Worm (Caenorhabditis elegans): Measurements from ENCODE around the gene F45G2.7.
A peak's percentile ranks its signal among the peaks of the same experiment; 100 is the strongest.

The F45G2.7 gene

DNA sequence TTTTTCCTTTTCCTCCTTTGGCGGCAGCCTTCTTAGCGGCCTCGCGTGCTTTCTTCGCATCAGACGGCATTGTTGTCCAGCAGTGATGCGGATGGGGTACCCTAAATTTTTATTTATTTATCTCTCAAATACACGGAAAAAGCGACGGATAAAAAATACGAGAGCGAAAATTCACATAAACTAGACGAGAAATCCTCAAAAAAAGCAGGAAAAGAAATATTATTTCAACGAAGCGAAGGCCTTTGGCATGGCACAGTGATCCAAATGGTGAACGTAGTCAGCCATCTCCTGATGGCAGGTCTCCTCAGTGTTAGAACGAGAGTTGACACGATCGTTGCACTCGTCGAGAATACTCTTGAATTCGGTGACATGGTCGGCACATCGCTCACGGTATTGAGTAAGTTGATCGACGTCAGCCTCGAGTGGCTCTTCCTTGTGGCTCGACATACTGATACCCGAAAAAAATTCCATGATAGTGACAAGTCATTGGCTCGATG, 27.9 kb upstream of the F45G2.7 start, which contains the start of the genes abcf-2 and T27E9.2:
abcf-2 (minus strand) TSS at position 101 of the 497 bp plus-strand sequence.
T27E9.2 (minus strand) TSS at position 447 of the 497 bp plus-strand sequence.
- TF ChIP-seq pqm-1 (tag; optimal IDR thresholded peaks at IDR 0.05), result no peak
- no peak for TF ChIP-seq efl-1 (optimal IDR thresholded peaks at IDR 0.05)
- peak in 1 of 2 experiments; percentile 86 for TF ChIP-seq efl-1 (GFP tag; optimal IDR thresholded peaks at IDR 0.05 in 1 of 2)

DNA sequence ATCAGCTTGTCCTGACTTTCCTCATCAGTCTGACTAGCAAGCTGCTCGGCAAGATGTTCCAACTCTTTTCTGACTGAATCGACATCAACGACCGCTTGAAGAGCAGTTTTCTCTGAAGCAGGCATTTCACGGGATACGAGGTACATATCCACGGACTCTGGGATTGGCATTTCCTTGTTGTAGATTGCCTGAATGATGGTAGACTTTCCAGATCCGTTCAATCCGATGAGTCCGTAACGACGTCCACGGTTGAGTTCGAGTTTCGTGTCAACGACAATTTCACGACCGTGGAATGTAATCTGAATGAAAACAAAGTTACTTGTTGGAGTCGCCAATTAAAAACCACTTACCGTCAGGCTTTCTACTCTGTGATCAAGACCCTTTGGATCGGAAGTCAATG, 27.2 kb upstream of the F45G2.7 start:
- no peak for TF ChIP-seq mdl-1 (tag; optimal IDR thresholded peaks at IDR 0.05)
- TF ChIP-seq efl-1 (optimal IDR thresholded peaks at IDR 0.05), result no peak
- TF ChIP-seq efl-1 (GFP tag; optimal IDR thresholded peaks at IDR 0.05 in 1 of 2), result peak in 1 of 2 experiments; percentile 61
- peak; percentile 67 for TF ChIP-seq nhr-85 (tag)

DNA sequence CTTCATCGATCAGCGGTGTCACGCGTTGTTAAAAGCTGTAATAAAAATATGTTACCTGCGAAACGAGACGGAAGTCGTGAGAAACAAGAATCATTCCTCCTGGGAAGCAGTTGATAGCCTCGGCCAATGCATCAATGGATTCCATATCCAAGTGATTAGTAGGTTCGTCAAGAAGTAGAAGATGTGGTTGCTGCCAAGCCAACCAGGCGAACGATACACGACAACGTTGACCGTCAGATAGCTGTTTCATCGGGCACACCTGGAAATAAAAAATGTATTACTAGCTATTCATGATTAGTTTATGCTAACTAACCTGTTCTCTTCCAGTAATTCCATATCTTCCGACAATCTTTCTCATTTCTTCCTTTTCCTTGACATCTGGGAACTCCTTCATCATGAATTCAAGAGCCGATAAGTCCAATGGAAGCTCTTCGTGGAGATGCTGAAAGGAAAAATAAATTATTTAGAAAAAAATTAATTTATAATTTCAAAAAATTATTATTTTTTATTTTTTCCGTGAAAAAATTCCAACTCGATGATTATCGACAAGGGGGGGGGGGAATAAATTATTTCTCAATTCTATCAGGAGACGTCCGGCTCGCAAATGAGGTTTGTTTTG, 24.8 kb upstream of the F45G2.7 start, which contains the start of gene tag-164:
tag-164 (plus strand) TSS at position 569 of the 619 bp plus-strand sequence.
- TF ChIP-seq lin-15B (tag; optimal IDR thresholded peaks at IDR 0.05) (no peak), lin-13 (GFP tag; optimal IDR thresholded peaks at IDR 0.05) (no peak), mef-2 (tag; optimal IDR thresholded peaks at IDR 0.05) (no peak), C04F5.9 (tag; optimal IDR thresholded peaks at IDR 0.05) (no peak), nhr-11 (tag; optimal IDR thresholded peaks at IDR 0.05) (no peak), F16B12.6 (tag; optimal IDR thresholded peaks at IDR 0.05) (no peak), isw-1 (GFP tag; IDR thresholded peaks at IDR 0.05) (no peak), elt-3 (tag; optimal IDR thresholded peaks at IDR 0.05) (no peak), C34B4.2 (tag; optimal IDR thresholded peaks at IDR 0.05) (no peak), nhr-77 (tag; optimal IDR thresholded peaks at IDR 0.05) (no peak), nhr-28 (tag; optimal IDR thresholded peaks at IDR 0.05) (no peak), ztf-4 (tag; optimal IDR thresholded peaks at IDR 0.05) (no peak), pag-3 (tag; optimal IDR thresholded peaks at IDR 0.05; ENCODE audit: borderline replicate concordance, insufficient read depth) (no peak), snpc-4 (tag; optimal IDR thresholded peaks at IDR 0.05) (no peak), xbp-1 (tag; optimal IDR thresholded peaks at IDR 0.05) (no peak), nhr-90 (tag; optimal IDR thresholded peaks at IDR 0.05; ENCODE audit: poor library complexity) (no peak)

DNA sequence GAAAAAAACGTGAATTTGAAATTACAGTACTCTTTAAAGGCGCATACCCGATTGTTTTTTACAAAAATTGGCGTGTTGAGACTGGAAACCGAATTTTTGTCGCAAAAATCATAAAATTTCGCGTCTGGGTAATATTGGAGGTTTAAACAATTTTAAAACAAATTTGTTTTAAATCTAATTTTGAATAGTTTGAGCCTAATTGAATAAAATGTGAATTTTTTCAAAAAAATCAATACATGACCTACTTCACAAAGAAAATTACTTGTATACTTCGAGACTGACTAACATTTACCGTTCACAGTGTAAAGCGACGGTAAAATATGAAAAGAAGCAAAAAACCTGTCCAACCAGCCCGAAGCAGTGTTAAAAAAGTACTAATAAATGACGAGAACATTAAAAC, 23.0 kb upstream of the F45G2.7 start:
- TF ChIP-seq mep-1 (tag; optimal IDR thresholded peaks at IDR 0.05) (no peak), elt-3 (tag; optimal IDR thresholded peaks at IDR 0.05) (no peak), mdl-1 (tag; optimal IDR thresholded peaks at IDR 0.05) (no peak), nhr-28 (tag; optimal IDR thresholded peaks at IDR 0.05) (no peak), swsn-7 (tag; optimal IDR thresholded peaks at IDR 0.05) (no peak), ceh-90 (tag; optimal IDR thresholded peaks at IDR 0.05) (no peak), dsc-1 (tag; optimal IDR thresholded peaks at IDR 0.05) (no peak)

DNA sequence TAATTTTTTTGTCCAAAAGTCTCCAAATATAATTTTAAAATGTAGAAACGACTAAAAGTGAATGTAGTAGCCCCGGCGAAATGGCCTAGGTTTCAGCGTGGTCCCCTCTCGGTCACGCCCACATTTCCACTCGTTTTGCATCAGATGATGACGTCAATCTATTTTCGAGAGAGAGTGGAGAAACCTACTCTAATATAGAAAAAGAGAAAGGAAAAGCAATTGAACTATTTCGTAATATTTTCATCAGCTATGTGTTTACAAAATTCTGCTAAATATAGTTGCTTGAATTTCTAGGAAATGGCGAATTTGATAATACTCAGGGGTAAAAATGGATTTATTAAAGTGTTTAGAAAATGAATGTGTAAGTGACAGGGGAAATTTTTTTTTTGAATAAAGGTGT, 21.5 kb upstream of the F45G2.7 start:
- TF ChIP-seq C34B4.2 (tag; optimal IDR thresholded peaks at IDR 0.05), result no peak
- peak; percentile 50 for TF ChIP-seq mep-1 (tag; optimal IDR thresholded peaks at IDR 0.05)
- TF ChIP-seq mef-2 (tag; optimal IDR thresholded peaks at IDR 0.05), result peak; percentile 84
- peak in 1 of 3 experiments; percentile 35 for TF ChIP-seq dpl-1 (GFP tag; optimal IDR thresholded peaks at IDR 0.05)
- no peak for TF ChIP-seq hlh-17 (GFP tag; optimal IDR thresholded peaks at IDR 0.05; ENCODE audit: borderline replicate concordance)
- no peak for TF ChIP-seq nhr-90 (tag; optimal IDR thresholded peaks at IDR 0.05; ENCODE audit: poor library complexity)
- no peak for TF ChIP-seq sptf-1 (tag; optimal IDR thresholded peaks at IDR 0.05)
- no peak for TF ChIP-seq vab-15 (tag; optimal IDR thresholded peaks at IDR 0.05)
- no peak for TF ChIP-seq ceh-8 (GFP tag; optimal IDR thresholded peaks at IDR 0.05)
- TF ChIP-seq nhr-47 (tag; optimal IDR thresholded peaks at IDR 0.05), result peak; percentile 51
- TF ChIP-seq alr-1 (tag; optimal IDR thresholded peaks at IDR 0.05; ENCODE audit: borderline replicate concordance), result no peak
- TF ChIP-seq fkh-8 (tag; optimal IDR thresholded peaks at IDR 0.05), result peak; percentile 43
- no peak for TF ChIP-seq elt-2 (tag; optimal IDR thresholded peaks at IDR 0.05)
- peak; percentile 51 to 71 for TF ChIP-seq lsy-2 (tag; optimal IDR thresholded peaks at IDR 0.05)
- TF ChIP-seq blmp-1 (tag; optimal IDR thresholded peaks at IDR 0.05), result peak; percentile 10
- peak; percentile 32 for TF ChIP-seq lir-3 (tag; optimal IDR thresholded peaks at IDR 0.05; ENCODE audit: poor library complexity)
- TF ChIP-seq swsn-7 (tag; optimal IDR thresholded peaks at IDR 0.05), result peak; percentile 32
- TF ChIP-seq ceh-82 (tag; optimal IDR thresholded peaks at IDR 0.05), result peak in 2 of 3 experiments; percentile 4 to 41
- peak in 1 of 2 experiments; percentile 48 for TF ChIP-seq lin-35 (GFP tag; optimal IDR thresholded peaks at IDR 0.05)
- no peak for TF ChIP-seq ama-1 (optimal IDR thresholded peaks at IDR 0.05)
- TF ChIP-seq C04F5.9 (tag; optimal IDR thresholded peaks at IDR 0.05), result no peak
- no peak for TF ChIP-seq unc-30 (tag; optimal IDR thresholded peaks at IDR 0.05)
- TF ChIP-seq snu-23 (GFP tag; optimal IDR thresholded peaks at IDR 0.05), result no peak
- TF ChIP-seq fkh-10 (GFP tag; optimal IDR thresholded peaks at IDR 0.05), result peak; percentile 31

Data from whole organism, L1 larva.